Worm (Caenorhabditis elegans) whole organism, dauer: Measurements from ENCODE around the gene F17E9.15.

Experiments used
- unc-62 ChIP-seq: sonication (generic microtip); optimal IDR thresholded peaks from 2 replicates; lab custom pipeline; 2017; ENCODE audit warnings: missing biosample characterization, missing genetic modification reagents, missing genetic modification characterization

The F17E9.15 gene

ce11 chrIV:8347051-8347450 lies at the start of gene F17E9.15, which contains the start of gene F17E9.18:
Gene F17E9.15 (plus strand): TSS chrIV:8347418.
Gene F17E9.18 (minus strand): TSS chrIV:8347151.
- TF ChIP-seq unc-62 (GFP tag; lab: Kevin White, UChicago), result no peak

DNA sequence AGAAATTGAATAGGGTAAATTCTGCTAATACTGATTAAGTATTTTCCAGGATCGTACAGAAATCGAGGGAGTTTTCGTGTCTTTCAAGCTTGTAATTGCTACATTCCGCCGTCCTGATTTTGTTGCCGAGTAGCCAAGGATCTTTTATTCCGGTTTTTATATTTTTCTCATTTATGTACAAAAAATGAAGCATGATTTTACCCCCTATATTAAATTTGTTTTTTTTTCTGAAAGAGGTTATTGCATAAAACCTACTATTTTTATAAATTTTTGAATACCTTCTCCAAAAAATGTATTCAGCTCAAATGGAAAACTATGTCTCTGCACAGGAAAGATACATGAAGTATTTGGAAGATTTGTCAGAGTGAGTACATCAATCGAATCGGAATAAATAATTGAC lies 47.6 kb upstream of the F17E9.15 start, which contains the start of gene F35H10.6:
Gene F35H10.6, plus strand, starts transcription at position 301 of the 400 bp plus-strand sequence.
- TF ChIP-seq unc-62 (GFP tag; lab: Kevin White, UChicago), result no peak

- no peak for TF ChIP-seq unc-62 (GFP tag; lab: Kevin White, UChicago)
Measured at ce11 chrIV:8300468-8300867, 46.8 kb upstream of the F17E9.15 start, which contains the start of gene F35H10.5. Gene F35H10.5 (plus strand): TSS chrIV:8300768.

DNA sequence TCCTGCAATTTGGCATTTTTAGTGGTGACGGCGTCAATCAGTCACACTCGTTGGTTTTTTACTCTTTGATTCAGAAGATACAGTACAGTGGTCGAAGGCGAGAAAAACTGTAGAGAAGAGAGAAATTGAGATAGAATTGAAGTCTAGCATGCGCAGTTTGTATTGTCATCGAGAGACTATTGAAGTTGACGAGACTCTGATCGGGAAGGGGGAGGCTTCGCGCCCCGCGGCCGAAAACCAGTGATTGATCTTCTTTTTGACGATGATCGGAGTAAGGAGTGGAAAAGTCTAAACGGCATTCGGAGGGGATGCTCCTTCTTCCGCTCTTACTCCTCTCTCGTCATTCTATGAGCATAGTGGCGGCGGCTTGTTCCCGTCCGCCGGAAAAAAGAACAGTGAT lies 45.3 kb upstream of the F17E9.15 start:
- no peak for TF ChIP-seq unc-62 (GFP tag; lab: Kevin White, UChicago)

- TF ChIP-seq unc-62 (GFP tag; lab: Kevin White, UChicago), result no peak
Measured at ce11 chrIV:8302648-8303161, 44.5 kb upstream of the F17E9.15 start.

ce11 chrIV:8303668-8304067 lies 43.5 kb upstream of the F17E9.15 start, which contains the start of gene vha-5:
Gene vha-5 (plus strand): TSS chrIV:8303968.
- TF ChIP-seq unc-62 (GFP tag; lab: Kevin White, UChicago), result no peak

DNA sequence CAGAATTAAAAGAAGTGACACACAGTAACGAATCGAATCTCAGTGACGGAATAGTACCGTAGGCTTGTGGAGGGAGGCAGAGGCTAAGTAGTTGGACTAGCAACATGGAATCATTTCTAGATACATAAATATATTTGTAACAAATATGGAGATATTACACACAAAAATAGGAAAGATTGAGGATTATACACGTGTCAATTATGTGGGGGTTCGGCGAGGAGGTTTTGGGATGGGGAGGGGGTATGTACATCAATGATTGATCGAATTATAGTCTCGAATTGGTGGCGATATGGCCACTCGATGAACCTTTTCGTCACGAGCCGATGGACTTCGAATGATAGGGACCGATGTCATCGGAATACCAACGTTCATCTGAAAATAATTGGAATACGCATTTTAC lies 39.8 kb upstream of the F17E9.15 start:
- TF ChIP-seq unc-62 (GFP tag; lab: Kevin White, UChicago), result no peak

ce11 chrIV:8312105-8312504 lies 35.1 kb upstream of the F17E9.15 start:
- TF ChIP-seq unc-62 (GFP tag; lab: Kevin White, UChicago), result no peak

ce11 chrIV:8312846-8313245 lies 34.4 kb upstream of the F17E9.15 start, which contains the start of gene F35H10.10:
Gene F35H10.10 (minus strand): TSS chrIV:8312946.
- no peak for TF ChIP-seq unc-62 (GFP tag; lab: Kevin White, UChicago)

DNA sequence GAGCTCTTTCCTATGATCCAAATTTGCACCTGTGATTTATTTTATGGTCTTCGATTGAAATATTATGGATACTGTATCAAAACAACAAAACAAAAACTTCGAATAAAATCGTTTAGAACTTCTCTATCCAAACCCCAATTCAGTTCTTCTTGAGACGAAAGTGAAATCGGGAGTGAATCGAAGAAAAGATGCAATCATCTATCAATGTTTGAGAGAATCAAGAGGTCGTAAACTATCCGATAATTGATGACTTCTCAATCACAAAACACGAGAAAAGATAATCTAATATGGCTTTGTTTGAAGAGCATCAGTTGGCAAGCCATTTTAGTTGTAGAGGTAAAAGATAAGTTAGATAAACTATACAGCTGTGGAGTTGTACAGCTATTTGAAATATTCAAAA lies 29.4 kb upstream of the F17E9.15 start:
- no peak for TF ChIP-seq unc-62 (GFP tag; lab: Kevin White, UChicago)

- TF ChIP-seq unc-62 (GFP tag; lab: Kevin White, UChicago), result no peak
Measured at ce11 chrIV:8318799-8319198, 28.4 kb upstream of the F17E9.15 start.

- no peak for TF ChIP-seq unc-62 (GFP tag; lab: Kevin White, UChicago)
Measured at ce11 chrIV:8325667-8326066, 21.6 kb upstream of the F17E9.15 start, which contains the start of gene F35H10.3. Gene F35H10.3 (plus strand): TSS chrIV:8325967.

DNA sequence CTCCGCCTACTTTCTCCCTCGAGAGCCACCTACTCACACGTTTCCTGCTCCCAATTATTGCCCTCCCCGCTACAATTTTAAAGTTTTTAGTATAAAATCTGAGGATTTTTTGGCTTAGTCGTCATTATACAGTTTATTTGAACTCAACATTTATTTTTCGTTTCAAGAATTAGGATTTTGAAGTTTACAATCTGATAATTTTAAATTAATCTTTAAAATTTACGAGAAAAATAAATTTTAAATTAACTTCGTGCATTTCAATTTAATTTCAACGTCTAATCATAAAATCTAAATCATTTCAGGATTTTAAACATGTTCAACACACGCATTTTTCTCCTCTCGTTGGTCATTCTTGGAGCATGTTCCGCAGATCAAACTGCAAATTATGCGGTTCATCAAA lies 18.3 kb upstream of the F17E9.15 start, which contains the start of gene F35H10.2:
Gene F35H10.2, plus strand, starts transcription at position 301 of the 400 bp plus-strand sequence.
- TF ChIP-seq unc-62 (GFP tag; lab: Kevin White, UChicago), result no peak

DNA sequence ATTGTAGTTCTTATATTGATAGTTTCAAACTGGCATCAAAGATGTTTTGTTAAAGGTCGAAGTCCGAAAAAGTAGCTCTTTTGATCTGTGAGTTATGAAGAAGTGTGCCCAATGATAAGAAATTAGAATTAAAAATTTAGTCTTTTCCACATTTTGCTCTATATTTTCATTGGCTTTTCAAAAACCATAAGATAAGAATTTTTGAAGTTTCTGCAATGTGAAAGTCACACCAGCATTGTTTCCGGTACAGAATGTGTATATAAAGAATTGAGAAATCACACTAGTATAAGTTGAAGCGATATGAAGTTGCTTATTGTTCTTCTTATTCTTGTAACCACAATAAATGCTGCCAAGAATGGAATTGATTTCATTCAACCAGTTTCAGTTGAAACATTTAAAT lies 14.7 kb upstream of the F17E9.15 start, which contains the start of gene lys-10:
Gene lys-10, plus strand, starts transcription at position 301 of the 400 bp plus-strand sequence.
- TF ChIP-seq unc-62 (GFP tag; lab: Kevin White, UChicago), result no peak

- TF ChIP-seq unc-62 (GFP tag; lab: Kevin White, UChicago), result no peak
Measured at ce11 chrIV:8333034-8333433, 14.2 kb upstream of the F17E9.15 start.

DNA sequence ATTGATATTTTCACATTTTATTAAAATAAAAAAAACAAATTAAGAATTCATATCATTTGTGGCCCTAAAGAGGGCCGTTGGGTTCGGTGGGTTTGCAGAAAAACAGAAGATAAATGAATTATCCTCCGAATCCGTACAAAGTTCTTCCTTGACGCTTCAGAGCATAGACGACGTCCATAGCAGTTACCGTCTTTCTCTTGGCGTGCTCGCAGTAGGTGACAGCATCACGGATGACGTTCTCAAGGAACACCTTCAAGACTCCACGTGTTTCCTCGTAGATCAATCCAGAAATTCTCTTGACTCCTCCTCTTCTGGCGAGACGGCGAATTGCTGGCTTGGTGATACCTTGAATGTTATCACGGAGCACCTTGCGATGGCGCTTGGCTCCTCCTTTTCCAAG lies 13.7 kb upstream of the F17E9.15 start:
- no peak for TF ChIP-seq unc-62 (GFP tag; lab: Kevin White, UChicago)

- no peak for TF ChIP-seq unc-62 (GFP tag; lab: Kevin White, UChicago)
Measured at ce11 chrIV:8333954-8333987, 13.4 kb upstream of the F17E9.15 start, which contains the start of gene his-31. Gene his-31 (minus strand): TSS chrIV:8333983.
